Worm (Caenorhabditis elegans) whole organism, L1 larva: ENCODE data around the gene drd-1.
"Not testable (repeated sequence)": the region's sequence is repeated elsewhere in the genome, so short reads cannot be mapped to it uniquely, and the experiment has no call there.

ENCODE experiments used
- C16A3.4 ChIP-seq: fragments of 150-350 bp; optimal IDR thresholded peaks from 2 replicates; lab custom pipeline; 2014; ENCODE audit warnings: missing biosample characterization, missing genetic modification characterization
- F16B12.6 ChIP-seq: fragments of 150-350 bp; optimal IDR thresholded peaks from 2 replicates; lab custom pipeline; 2014; ENCODE audit warnings: missing biosample characterization, missing genetic modification characterization
- aha-1 ChIP-seq: fragments of 150-350 bp; optimal IDR thresholded peaks from 2 replicates; lab custom pipeline; 2014; ENCODE audit warnings: missing biosample characterization, missing genetic modification characterization
- alr-1 ChIP-seq: fragments of 200-800 bp; sonication (Bioruptor generic); optimal IDR thresholded peaks from 2 replicates; lab custom pipeline; 2018; ENCODE audit warnings: borderline replicate concordance, mild to moderate bottlenecking, missing genetic modification characterization, missing compliant biosample characterization
- blmp-1 ChIP-seq: fragments of 150-350 bp; optimal IDR thresholded peaks from 2 replicates; lab custom pipeline; 2014; ENCODE audit warnings: missing biosample characterization, missing genetic modification characterization
- ceh-63 ChIP-seq: fragments of 200-800 bp; sonication (Bioruptor generic); optimal IDR thresholded peaks from 2 replicates; lab custom pipeline; 2018; ENCODE audit warnings: mild to moderate bottlenecking, missing genetic modification characterization, missing compliant biosample characterization
- ceh-82 ChIP-seq, 3 experiments: fragments of 150-350 bp in 1 of 3; sonication (generic microtip) in 2 of 3; optimal IDR thresholded peaks; 2 replicates each; lab custom pipeline; 2014 to 2017; ENCODE audit warnings: missing biosample characterization in 3 of 3, missing genetic modification characterization in 3 of 3
- ceh-90 ChIP-seq: sonication (generic microtip); optimal IDR thresholded peaks from 2 replicates; lab custom pipeline; 2016; ENCODE audit warnings: missing genetic modification characterization, missing compliant biosample characterization
- ces-1 ChIP-seq: fragments of 150-350 bp; optimal IDR thresholded peaks from 2 replicates; lab custom pipeline; 2014; ENCODE audit warnings: missing biosample characterization, missing genetic modification reagents, missing genetic modification characterization
- dpl-1 ChIP-seq, 3 experiments: fragments of 150-350 bp in 2 of 3; sonication (generic microtip) in 1 of 3; optimal IDR thresholded peaks; 2 replicates each; lab custom pipeline; 2014 to 2017; ENCODE audit warnings: missing biosample characterization in 3 of 3, missing genetic modification characterization in 3 of 3, missing genetic modification reagents in 3 of 3
- efl-1 ChIP-seq, 4 experiments: fragments of 150-350 bp; optimal IDR thresholded peaks in 3 of 4; peaks in 1 of 4; 1 replicate in 1 of 4; 2 replicates in 3 of 4; lab custom pipeline; 2014; ENCODE audit warnings: missing biosample characterization in 2 of 4, missing genetic modification characterization in 2 of 4, missing genetic modification reagents in 2 of 4
- egl-13 ChIP-seq: sonication (generic microtip); optimal IDR thresholded peaks from 2 replicates; lab custom pipeline; 2016; ENCODE audit warnings: missing genotype, missing genetic modification reagents, missing genetic modification characterization, missing compliant biosample characterization
- elt-2 ChIP-seq: sonication (generic microtip); optimal IDR thresholded peaks from 2 replicates; lab custom pipeline; 2016; ENCODE audit warnings: missing genetic modification characterization, mild to moderate bottlenecking, inconsistent platforms, missing compliant biosample characterization, missing genetic modification reagents
- elt-3 ChIP-seq, 6 experiments: fragments of 150-350 bp in 1 of 6; sonication (generic microtip); optimal IDR thresholded peaks; 2 replicates each; lab custom pipeline; 2017 to 2018; ENCODE audit warnings: missing biosample characterization in 6 of 6, missing genetic modification characterization in 6 of 6, inconsistent platforms in 1 of 6
- fkh-8 ChIP-seq: sonication (generic microtip); optimal IDR thresholded peaks from 2 replicates; lab custom pipeline; 2016; ENCODE audit warnings: mild to moderate bottlenecking, missing genetic modification characterization, missing compliant biosample characterization
- fos-1 ChIP-seq: fragments of 150-350 bp; optimal IDR thresholded peaks from 2 replicates; lab custom pipeline; 2014; ENCODE audit warnings: missing biosample characterization, missing genetic modification characterization
- hlh-17 ChIP-seq: fragments of 200-800 bp; sonication (Bioruptor generic); optimal IDR thresholded peaks from 2 replicates; lab custom pipeline; 2018; ENCODE audit warnings: missing genetic modification characterization, mild to moderate bottlenecking, missing compliant biosample characterization, moderate library complexity, borderline replicate concordance
- hlh-4 ChIP-seq: sonication (generic microtip); optimal IDR thresholded peaks from 2 replicates; lab custom pipeline; 2016; ENCODE audit warnings: mild to moderate bottlenecking, missing genetic modification characterization, missing compliant biosample characterization
- isw-1 ChIP-seq: fragments of 200-800 bp; sonication (Bioruptor generic); IDR thresholded peaks from 2 replicates; pipeline ENCODE4 v1.3.6; 2022; ENCODE audit warnings: missing genetic modification characterization, missing compliant biosample characterization
- jun-1 ChIP-seq: fragments of 150-350 bp; optimal IDR thresholded peaks from 2 replicates; lab custom pipeline; 2014; ENCODE audit warnings: missing biosample characterization, missing genetic modification reagents, missing genetic modification characterization
- lin-13 ChIP-seq: fragments of 150-350 bp; optimal IDR thresholded peaks from 2 replicates; lab custom pipeline; 2014; ENCODE audit warnings: missing biosample characterization, missing genetic modification reagents, missing genetic modification characterization
- lin-15B ChIP-seq: fragments of 150-350 bp; sonication (generic microtip); optimal IDR thresholded peaks from 3 replicates; lab custom pipeline; 2014; ENCODE audit warnings: missing biosample characterization, missing genetic modification characterization
- lin-39 ChIP-seq: fragments of 150-350 bp; optimal IDR thresholded peaks from 2 replicates; lab custom pipeline; 2014; ENCODE audit warnings: missing biosample characterization, missing genetic modification reagents, missing genetic modification characterization
- lsy-2 ChIP-seq, 2 experiments: fragments of 150-350 bp; optimal IDR thresholded peaks; 2 replicates each; lab custom pipeline; 2014; ENCODE audit warnings: missing biosample characterization in 2 of 2, missing genetic modification characterization in 2 of 2
- mab-9 ChIP-seq: fragments of 200-800 bp; sonication (Bioruptor generic); IDR thresholded peaks from 2 replicates; pipeline ENCODE4 v1.3.6; 2022; ENCODE audit warnings: missing genetic modification reagents, missing genetic modification characterization, missing compliant biosample characterization
- nhr-71 ChIP-seq: sonication (generic microtip); optimal IDR thresholded peaks from 2 replicates; lab custom pipeline; 2016; ENCODE audit warnings: mild to moderate bottlenecking, missing genetic modification characterization, moderate library complexity, missing compliant biosample characterization
- nhr-76 ChIP-seq: sonication (generic microtip); optimal IDR thresholded peaks from 2 replicates; lab custom pipeline; 2017; ENCODE audit warnings: missing biosample characterization, missing genetic modification characterization
- nhr-85 ChIP-seq: sonication (generic microtip); peaks from one replicate; lab custom pipeline; 2016; ENCODE audit warnings: missing genetic modification characterization, inconsistent platforms, missing compliant biosample characterization
- pqm-1 ChIP-seq: sonication (generic microtip); optimal IDR thresholded peaks from 3 replicates; lab custom pipeline; 2017; ENCODE audit warnings: missing biosample characterization, missing genetic modification characterization
- skn-1 ChIP-seq: fragments of 150-350 bp; optimal IDR thresholded peaks from 2 replicates; lab custom pipeline; 2014; ENCODE audit warnings: missing biosample characterization, missing genetic modification characterization
- sox-4 ChIP-seq: sonication (generic microtip); optimal IDR thresholded peaks from 2 replicates; lab custom pipeline; 2016; ENCODE audit warnings: missing genetic modification characterization, missing compliant biosample characterization
- swsn-7 ChIP-seq: sonication (generic microtip); optimal IDR thresholded peaks from 2 replicates; lab custom pipeline; 2016; ENCODE audit warnings: missing genetic modification characterization, missing compliant biosample characterization
- tlp-1 ChIP-seq: fragments of 150-350 bp; optimal IDR thresholded peaks from 2 replicates; lab custom pipeline; 2014; ENCODE audit warnings: missing biosample characterization, missing genetic modification characterization
- unc-98 ChIP-seq: fragments of 200-800 bp; sonication (Bioruptor generic); IDR thresholded peaks from 2 replicates; pipeline ENCODE4 v1.3.6; 2022; ENCODE audit warnings: missing genetic modification characterization, missing compliant biosample characterization
- vab-15 ChIP-seq: sonication (generic microtip); optimal IDR thresholded peaks from 2 replicates; lab custom pipeline; 2017; ENCODE audit warnings: missing genotype, mild to moderate bottlenecking, missing genetic modification characterization, missing compliant biosample characterization
- xbp-1 ChIP-seq: sonication (generic microtip); optimal IDR thresholded peaks from 2 replicates; lab custom pipeline; 2016; ENCODE audit warnings: missing genetic modification characterization, missing compliant biosample characterization
- zip-4 ChIP-seq: fragments of 200-800 bp; sonication (Bioruptor generic); optimal IDR thresholded peaks from 2 replicates; lab custom pipeline; 2018; ENCODE audit warnings: mild to moderate bottlenecking, missing genetic modification characterization, moderate library complexity, missing compliant biosample characterization

drd-1 gene

DNA sequence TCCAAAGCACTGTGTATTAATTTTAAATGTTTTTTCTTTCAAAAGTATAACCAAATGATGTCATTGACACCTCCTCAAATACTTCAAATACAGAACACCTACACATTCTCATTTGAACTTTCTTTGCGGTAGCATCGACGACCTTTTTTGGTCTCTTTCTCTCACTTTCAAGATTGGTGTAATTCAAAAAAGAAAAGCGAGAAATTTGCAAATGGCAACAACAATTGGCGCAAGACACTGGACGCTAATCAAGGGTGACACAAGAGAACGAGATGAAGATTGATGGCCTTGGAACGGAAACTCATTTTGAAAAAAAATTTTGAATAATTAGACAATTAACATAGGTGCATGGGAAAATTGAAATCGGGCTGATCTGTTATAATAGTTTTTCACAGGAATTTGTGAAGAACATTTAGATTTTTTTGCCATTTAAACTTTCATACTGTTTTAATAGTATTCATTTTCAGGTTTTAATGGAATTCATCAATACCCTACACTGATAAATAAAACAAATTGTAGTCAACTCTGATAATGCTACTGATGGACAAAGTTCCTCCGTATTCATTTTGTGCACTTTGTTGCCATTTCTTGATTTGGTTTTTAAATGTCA lies 29.3 kb downstream of the drd-1 start, which contains the start of gene fdgt-2:
Gene fdgt-2, plus strand, starts transcription at position 560 of the 610 bp plus-strand sequence.
- TF ChIP-seq isw-1, result no peak
- no peak for TF ChIP-seq unc-98 (GFP tag; lab: Robert Waterston, UW)
- no peak for TF ChIP-seq efl-1 (optimal IDR thresholded peaks at IDR 0.05; lab: Kevin White, UChicago)
- peak in 1 of 2 experiments; percentile 6 for TF ChIP-seq efl-1 (GFP tag; optimal IDR thresholded peaks at IDR 0.05 in 1 of 2; lab: Kevin White, UChicago)
- peak; percentile 8 for TF ChIP-seq elt-2
- peak; percentile 18 for TF ChIP-seq blmp-1 (tag; lab: Kevin White, UChicago)
- no peak for TF ChIP-seq zip-4 (GFP tag; lab: Kevin White, UChicago)
- TF ChIP-seq nhr-85 (tag; lab: Kevin White, UChicago), result peak; percentile 65
- no peak for TF ChIP-seq vab-15 (tag; lab: Kevin White, UChicago)

DNA sequence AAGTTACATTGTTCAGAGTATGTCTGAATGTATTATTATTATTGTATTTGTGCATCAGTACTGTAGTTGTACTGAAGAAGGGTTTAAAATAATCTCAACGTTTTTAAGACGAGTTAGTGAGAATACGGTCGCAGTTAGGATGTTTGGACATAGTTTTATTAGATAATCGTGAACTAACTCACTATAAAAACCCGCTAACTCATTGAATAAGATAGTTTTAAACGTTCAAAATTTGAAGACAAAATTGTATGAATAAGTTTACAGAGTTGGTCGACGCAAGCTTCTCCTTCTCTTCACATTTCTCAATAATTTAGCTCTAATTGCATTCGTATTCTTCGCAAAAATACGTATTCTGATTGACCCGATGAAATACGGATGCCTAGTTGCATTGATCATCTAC lies 31.2 kb downstream of the drd-1 start:
- TF ChIP-seq tlp-1 (peak; percentile 82), lsy-2 (tag; optimal IDR thresholded peaks at IDR 0.05; lab: Kevin White, UChicago) (peak in 1 of 2 experiments; percentile 41), zip-4 (GFP tag; lab: Kevin White, UChicago) (no peak)

DNA sequence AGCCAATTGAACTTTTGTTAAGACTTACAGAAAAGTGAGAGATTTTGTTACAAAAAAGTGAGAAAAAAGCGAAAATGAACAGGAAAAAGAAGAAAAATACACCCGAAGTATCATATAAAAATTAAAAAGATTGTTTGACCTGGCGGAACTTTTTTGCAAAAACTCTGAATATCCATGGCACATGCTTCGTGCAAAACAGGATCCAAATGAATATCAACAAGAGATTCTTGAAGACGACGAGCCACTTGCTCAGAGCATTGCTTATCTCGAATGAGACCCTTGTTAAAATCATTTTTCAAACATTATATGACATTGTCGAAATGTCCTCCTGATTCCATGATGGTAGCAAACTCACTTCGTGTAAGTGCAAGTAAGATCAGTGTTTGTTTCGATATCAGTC lies 31.9 kb downstream of the drd-1 start, which contains the start of gene F14E5.8:
Gene F14E5.8, plus strand, starts transcription at position 301 of the 400 bp plus-strand sequence.
- not testable (repeated sequence) for TF ChIP-seq sox-4; nhr-71 (tag; lab: Kevin White, UChicago); F16B12.6 (tag; lab: Kevin White, UChicago)

DNA sequence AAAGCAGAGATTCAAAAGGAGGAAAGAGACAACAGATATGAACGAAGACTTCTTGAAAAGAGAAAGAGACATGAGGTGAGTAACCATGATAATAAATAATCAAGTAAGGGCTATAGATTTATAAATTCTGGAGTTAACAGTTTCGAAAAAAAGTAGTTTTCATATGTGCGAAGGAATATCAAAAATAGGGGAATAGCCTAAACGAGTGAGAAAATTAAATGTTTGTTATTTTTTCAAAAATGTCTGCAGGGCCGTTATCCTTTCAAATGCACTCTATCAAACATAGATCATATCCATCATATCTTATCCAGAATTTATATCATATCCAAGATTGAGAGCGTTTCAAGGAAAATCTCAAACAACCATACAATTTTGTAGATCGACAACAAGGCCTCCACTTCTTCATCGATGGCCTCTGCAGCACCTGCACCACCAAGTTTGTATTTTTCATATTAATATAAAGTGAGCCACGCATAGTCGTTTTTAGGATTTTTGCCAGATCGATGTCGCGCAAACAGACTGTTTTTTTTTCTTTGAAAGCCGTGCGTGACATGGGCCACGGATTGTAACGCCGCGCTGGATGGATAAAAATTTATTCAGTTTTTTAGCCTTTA lies 33.0 kb downstream of the drd-1 start:
- TF ChIP-seq skn-1 (tag; lab: Kevin White, UChicago) (no peak), tlp-1 (peak; percentile 90), ceh-63 (no peak), lsy-2 (tag; optimal IDR thresholded peaks at IDR 0.05; lab: Kevin White, UChicago) (peak in 1 of 2 experiments; percentile 48)

DNA sequence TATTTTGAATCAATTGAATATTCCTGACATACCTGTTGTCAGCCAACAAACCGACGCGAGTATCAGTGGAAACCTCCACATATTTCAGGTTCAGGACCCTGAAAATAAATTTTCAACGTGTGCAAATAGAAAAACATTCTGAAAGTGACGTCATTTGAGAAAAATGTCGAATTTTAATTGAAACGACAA lies 40.8 kb downstream of the drd-1 start, which contains the start of gene F14E5.2:
Gene F14E5.2, minus strand, starts transcription at position 101 of the 189 bp plus-strand sequence.
- TF ChIP-seq C16A3.4 (tag; lab: Kevin White, UChicago) (no peak), ceh-82 (tag; optimal IDR thresholded peaks at IDR 0.05; lab: Kevin White, UChicago) (no peak), aha-1 (tag; lab: Kevin White, UChicago) (no peak), zip-4 (GFP tag; lab: Kevin White, UChicago) (no peak), lsy-2 (tag; optimal IDR thresholded peaks at IDR 0.05; lab: Kevin White, UChicago) (no peak), lin-13 (no peak), swsn-7 (tag; lab: Kevin White, UChicago) (no peak), elt-3 (tag; optimal IDR thresholded peaks at IDR 0.05; lab: Kevin White, UChicago) (no peak), F16B12.6 (tag; lab: Kevin White, UChicago) (no peak)
- TF ChIP-seq, all 84 proteins: peak for 0

DNA sequence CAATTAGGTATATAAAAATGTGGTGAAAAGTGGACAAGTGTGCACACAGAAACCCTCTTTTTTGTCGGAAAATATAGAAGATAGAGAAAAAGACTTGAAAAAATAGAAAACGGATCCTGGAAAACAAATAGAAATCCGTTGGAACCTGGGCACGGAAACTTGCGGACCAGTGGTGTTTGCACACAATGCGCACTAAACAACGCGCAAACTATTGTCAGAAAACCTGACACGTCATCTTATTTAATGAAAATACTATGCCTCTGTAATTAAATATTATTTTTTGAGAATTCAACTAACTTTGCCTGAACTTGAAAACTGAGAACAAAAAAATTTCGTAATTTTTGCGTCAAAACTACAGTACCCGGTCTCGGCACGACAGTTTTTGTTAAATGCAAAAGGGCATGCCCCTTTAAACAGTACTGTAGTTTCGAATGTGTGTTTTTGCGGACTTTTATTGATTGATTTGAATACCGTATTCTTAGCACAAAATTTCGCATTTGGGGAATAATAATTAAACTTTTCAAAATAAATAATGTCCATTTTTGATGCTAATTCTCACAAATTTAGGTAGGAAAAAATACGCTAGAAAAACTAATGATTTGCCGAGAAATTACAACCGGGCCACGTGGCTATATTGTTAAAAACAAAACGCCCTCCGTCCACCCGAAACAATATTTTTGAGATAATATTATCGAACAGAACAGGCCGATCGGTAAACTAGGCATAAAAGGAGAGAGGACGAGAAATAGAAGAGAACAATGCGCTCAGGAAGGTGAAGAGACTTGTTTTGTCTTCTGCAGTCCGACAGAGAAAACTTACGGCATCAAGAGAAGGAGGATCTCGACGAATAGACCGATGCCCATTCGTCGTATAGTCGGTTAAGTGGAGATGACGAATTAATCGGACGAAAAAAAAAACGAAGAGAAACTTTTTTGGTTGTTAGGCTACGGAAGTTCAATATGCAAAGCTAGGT lies 41.4 kb downstream of the drd-1 start:
- no peak for TF ChIP-seq fkh-8 (tag; lab: Kevin White, UChicago)
- TF ChIP-seq pqm-1 (tag; lab: Kevin White, UChicago), result no peak
- no peak for TF ChIP-seq hlh-4 (tag; lab: Kevin White, UChicago)
- TF ChIP-seq dpl-1 (GFP tag; optimal IDR thresholded peaks at IDR 0.05; lab: Kevin White, UChicago), result peak in 2 of 3 experiments; percentile 20 to 42
- TF ChIP-seq jun-1, result no peak
- TF ChIP-seq ces-1 (GFP tag; lab: Kevin White, UChicago), result no peak
- TF ChIP-seq aha-1 (tag; lab: Kevin White, UChicago), result no peak
- TF ChIP-seq efl-1 (optimal IDR thresholded peaks at IDR 0.05; lab: Kevin White, UChicago), result peak; percentile 12 to 40
- TF ChIP-seq efl-1 (GFP tag; optimal IDR thresholded peaks at IDR 0.05 in 1 of 2; lab: Kevin White, UChicago), result peak in 1 of 2 experiments; percentile 26
- no peak for TF ChIP-seq alr-1 (tag; lab: Kevin White, UChicago)
- no peak for TF ChIP-seq lin-39 (tag; lab: Kevin White, UChicago)
- TF ChIP-seq vab-15 (tag; lab: Kevin White, UChicago), result no peak
- TF ChIP-seq hlh-17, result no peak
- peak; percentile 38 for TF ChIP-seq xbp-1
- TF ChIP-seq mab-9 (GFP tag; lab: Robert Waterston, UW), result no peak
- no peak for TF ChIP-seq lin-13
- TF ChIP-seq lin-15B (tag; lab: Kevin White, UChicago), result no peak
- no peak for TF ChIP-seq nhr-71 (tag; lab: Kevin White, UChicago)
- no peak for TF ChIP-seq egl-13 (tag; lab: Kevin White, UChicago)
- TF ChIP-seq fos-1 (tag; lab: Kevin White, UChicago), result no peak
- TF ChIP-seq ceh-90 (tag; lab: Kevin White, UChicago), result no peak
- no peak for TF ChIP-seq nhr-76
